Fruit fly (Drosophila melanogaster) whole organism, wandering third instar larva: ENCODE measurements around the gene Osi17.

Experiments used
- CrebA ChIP-seq: fragments of 200-800 bp; sonication (Bioruptor generic); optimal IDR thresholded peaks from 2 replicates; lab custom pipeline; 2016; ENCODE audit warnings: missing biosample characterization, mild to moderate bottlenecking, missing genetic modification characterization, borderline replicate concordance
- Myc ChIP-seq: fragments of >200 bp; optimal IDR thresholded peaks from 2 replicates; lab custom pipeline; 2017
- br ChIP-seq: fragments of 200-800 bp; sonication (Bioruptor generic); optimal IDR thresholded peaks from 2 replicates; lab custom pipeline; 2016; ENCODE audit warnings: missing biosample characterization, missing genetic modification characterization
- h ChIP-seq: fragments of 200-800 bp; sonication (Bioruptor generic); optimal IDR thresholded peaks from 3 replicates; lab custom pipeline; 2016; ENCODE audit warnings: missing biosample characterization, mild to moderate bottlenecking, missing genetic modification characterization
- lola ChIP-seq: fragments of >200 bp; optimal IDR thresholded peaks from 2 replicates; lab custom pipeline; 2017; ENCODE audit warnings: missing biosample characterization, missing genetic modification characterization
- pan ChIP-seq: fragments of >200 bp; optimal IDR thresholded peaks from 2 replicates; lab custom pipeline; 2017

- TF ChIP-seq pan (lab: Kevin White, UChicago) (no peak), h (GFP tag; lab: Kevin White, UChicago) (no peak), Myc (no peak), br (GFP tag; lab: Kevin White, UChicago) (no peak), lola (GFP tag; lab: Kevin White, UChicago) (no peak), CrebA (GFP tag; lab: Kevin White, UChicago) (no peak)
These were observed 25.8 kb downstream of the Osi17 start for dm6 chr3R:6337397-6337796.
